Worm (Caenorhabditis elegans): ENCODE data around the gene tbc-1.

DNA sequence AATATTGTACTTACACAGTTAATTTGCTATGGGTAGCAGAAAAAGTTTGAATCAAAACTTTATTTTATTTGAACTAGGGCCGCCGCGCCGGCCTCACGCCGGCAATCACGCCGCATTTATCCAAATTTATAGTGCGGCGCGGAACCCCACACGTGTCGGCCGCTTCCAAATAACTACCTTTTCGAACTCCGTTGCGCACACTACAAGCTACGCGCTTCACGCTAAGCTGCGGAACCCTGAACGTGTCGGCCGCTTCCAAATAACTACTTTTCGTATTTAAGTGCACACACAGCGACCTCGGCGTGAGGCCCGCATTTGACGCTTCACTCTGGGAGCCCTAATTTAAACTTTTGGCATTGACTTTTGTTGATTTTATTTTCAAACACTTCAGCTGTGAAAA lies 39.1 kb upstream of the tbc-1 start:
- TF ChIP-seq mep-1 (tag; optimal IDR thresholded peaks at IDR 0.05) = no peak
- no peak for TF ChIP-seq ceh-8 (GFP tag; optimal IDR thresholded peaks at IDR 0.05)
- TF ChIP-seq nhr-20 (tag; optimal IDR thresholded peaks at IDR 0.05) = no peak
- no peak for TF ChIP-seq egl-27 (tag; optimal IDR thresholded peaks at IDR 0.05)
- TF ChIP-seq unc-98 (GFP tag; IDR thresholded peaks at IDR 0.05) = no peak
- no peak for TF ChIP-seq nhr-71 (tag; optimal IDR thresholded peaks at IDR 0.05)
- TF ChIP-seq C04F5.9 (tag; optimal IDR thresholded peaks at IDR 0.05) = no peak
- TF ChIP-seq hlh-17 (GFP tag; optimal IDR thresholded peaks at IDR 0.05; ENCODE audit: borderline replicate concordance) = no peak
- no peak for TF ChIP-seq lir-3 (tag; optimal IDR thresholded peaks at IDR 0.05; ENCODE audit: poor library complexity)
- no peak for TF ChIP-seq elt-2 (tag; optimal IDR thresholded peaks at IDR 0.05)
- no peak for TF ChIP-seq ama-1 (optimal IDR thresholded peaks at IDR 0.05)
- no peak for TF ChIP-seq rnt-1 (tag; optimal IDR thresholded peaks at IDR 0.05)
- TF ChIP-seq jun-1 (tag; optimal IDR thresholded peaks at IDR 0.05) = no peak
